Worm (Caenorhabditis elegans): ENCODE results near the gene F12A10.1.

- TF ChIP-seq nhr-25 (tag; optimal IDR thresholded peaks at IDR 0.05; ENCODE audit: borderline replicate concordance, insufficient read depth): no peak
- TF ChIP-seq lin-13 (GFP tag; optimal IDR thresholded peaks at IDR 0.05): no peak
- no peak for TF ChIP-seq duxl-1 (tag; optimal IDR thresholded peaks at IDR 0.05; ENCODE audit: poor library complexity)
- TF ChIP-seq nhr-77 (tag; optimal IDR thresholded peaks at IDR 0.05): no peak
- TF ChIP-seq ces-1 (GFP tag; optimal IDR thresholded peaks at IDR 0.05): no peak
- TF ChIP-seq R02D3.7 (tag; optimal IDR thresholded peaks at IDR 0.05): no peak
Measured at ce11 chrII:5515542-5515941, 19.2 kb downstream of the F12A10.1 start, which contains the start of gene ZK177.3.
